Fruit fly (Drosophila melanogaster) whole organism, wandering third instar larva: Measurements from ENCODE around the gene Shab.

Source experiments
- Abd-B ChIP-seq: fragments of >200 bp; optimal IDR thresholded peaks from 2 replicates; lab custom pipeline; 2017; ENCODE audit warnings: missing biosample characterization, missing genetic modification characterization
- CG32264 ChIP-seq: fragments of 200-800 bp; sonication (Bioruptor generic); optimal IDR thresholded peaks from 2 replicates; lab custom pipeline; 2016; ENCODE audit warnings: missing biosample characterization, missing genetic modification characterization
- CG9705 ChIP-seq: fragments of 200-800 bp; sonication (Bioruptor generic); optimal IDR thresholded peaks from 2 replicates; lab custom pipeline; 2018; ENCODE audit warnings: missing biosample characterization, mild to moderate bottlenecking, missing genetic modification characterization
- Dfd ChIP-seq: fragments of >200 bp; optimal IDR thresholded peaks from 2 replicates; lab custom pipeline; 2017; ENCODE audit warnings: missing biosample characterization, missing genetic modification characterization
- GATAd ChIP-seq: sonication (Bioruptor generic); optimal IDR thresholded peaks from 2 replicates; lab custom pipeline; 2016; ENCODE audit warnings: missing biosample characterization, missing genetic modification characterization
- HLH106 ChIP-seq: fragments of 200-800 bp; optimal IDR thresholded peaks from 3 replicates; lab custom pipeline; 2019; ENCODE audit warnings: missing biosample characterization, mild to moderate bottlenecking, missing genetic modification characterization, moderate library complexity
- Hr78 ChIP-seq: fragments of >200 bp; optimal IDR thresholded peaks from 2 replicates; lab custom pipeline; 2017; ENCODE audit warnings: missing biosample characterization, missing genetic modification characterization
- Jra ChIP-seq: sonication (Bioruptor generic); optimal IDR thresholded peaks from 2 replicates; lab custom pipeline; 2016; ENCODE audit warnings: missing biosample characterization, missing genetic modification characterization
- Mio ChIP-seq: sonication (Bioruptor generic); optimal IDR thresholded peaks from 2 replicates; lab custom pipeline; 2016; ENCODE audit warnings: missing biosample characterization, missing genetic modification characterization
- N ChIP-seq: fragments of >200 bp; optimal IDR thresholded peaks from 2 replicates; lab custom pipeline; 2018; ENCODE audit warnings: missing biosample characterization, missing external identifiers, missing genetic modification characterization
- Rel ChIP-seq, 2 experiments: fragments of 200-800 bp; sonication (Bioruptor generic) in 1 of 2; optimal IDR thresholded peaks; 2 replicates in 1 of 2; 3 replicates in 1 of 2; lab custom pipeline; 2016 to 2019; ENCODE audit warnings: mild to moderate bottlenecking in 2 of 2, missing biosample characterization in 2 of 2, missing genetic modification characterization in 2 of 2, moderate library complexity in 1 of 2
- Sp1 ChIP-seq: fragments of 200-800 bp; sonication (Bioruptor generic); optimal IDR thresholded peaks from 3 replicates; lab custom pipeline; 2019; ENCODE audit warnings: missing biosample characterization, mild to moderate bottlenecking, missing genetic modification characterization, moderate library complexity
- Vsx2 ChIP-seq: fragments of 200-300, 225-300 bp; sonication (Bioruptor generic); optimal IDR thresholded peaks from 2 replicates; lab custom pipeline; 2018; ENCODE audit warnings: missing biosample characterization, missing genetic modification characterization; ENCODE audit not compliant: partially characterized antibody
- br ChIP-seq: fragments of 200-800 bp; sonication (Bioruptor generic); optimal IDR thresholded peaks from 2 replicates; lab custom pipeline; 2016; ENCODE audit warnings: missing biosample characterization, missing genetic modification characterization
- brk ChIP-seq: fragments of 200-800 bp; sonication (Bioruptor generic); optimal IDR thresholded peaks from 2 replicates; lab custom pipeline; 2016; ENCODE audit warnings: missing biosample characterization, mild to moderate bottlenecking, missing genetic modification characterization
- dl ChIP-seq, 2 experiments: fragments of 175-275, 200-275 bp in 1 of 2; fragments of 200-275 bp in 1 of 2; sonication (Bioruptor generic); optimal IDR thresholded peaks; lab custom pipeline; 2018; ENCODE audit warnings: mild to moderate bottlenecking in 2 of 2, missing biosample characterization in 2 of 2, missing genetic modification characterization in 2 of 2, moderate library complexity in 2 of 2; ENCODE audit not compliant: partially characterized antibody in 2 of 2, insufficient read depth in 1 of 2
- dmrt93B ChIP-seq: fragments of 200-800 bp; sonication (Bioruptor generic); optimal IDR thresholded peaks from 2 replicates; lab custom pipeline; 2018; ENCODE audit warnings: missing biosample characterization, mild to moderate bottlenecking, missing genetic modification characterization
- ey ChIP-seq: fragments of 200-800 bp; sonication (Bioruptor generic); optimal IDR thresholded peaks from 2 replicates; lab custom pipeline; 2016; ENCODE audit warnings: missing biosample characterization, missing genetic modification characterization
- foxo ChIP-seq, 2 experiments: fragments of 200-800 bp; sonication (Bioruptor generic); optimal IDR thresholded peaks; 2 replicates in 1 of 2; 3 replicates in 1 of 2; lab custom pipeline; 2016 to 2017; ENCODE audit warnings: missing biosample characterization in 2 of 2, missing genetic modification characterization in 2 of 2
- fru ChIP-seq: fragments of 200-800 bp; sonication (Bioruptor generic); optimal IDR thresholded peaks from 3 replicates; lab custom pipeline; 2016; ENCODE audit warnings: missing biosample characterization, mild to moderate bottlenecking, missing genetic modification characterization
- h ChIP-seq: fragments of 200-800 bp; sonication (Bioruptor generic); optimal IDR thresholded peaks from 3 replicates; lab custom pipeline; 2016; ENCODE audit warnings: missing biosample characterization, mild to moderate bottlenecking, missing genetic modification characterization
- jim ChIP-seq: fragments of 175-275, 200-325 bp; sonication (Bioruptor generic); optimal IDR thresholded peaks from 2 replicates; lab custom pipeline; 2016; ENCODE audit warnings: missing biosample characterization, mild to moderate bottlenecking, missing genetic modification characterization
- pan ChIP-seq: fragments of >200 bp; optimal IDR thresholded peaks from 2 replicates; lab custom pipeline; 2017
- psq ChIP-seq: fragments of 200-800 bp; sonication (Bioruptor generic); optimal IDR thresholded peaks from 3 replicates; lab custom pipeline; 2017; ENCODE audit warnings: missing biosample characterization, mild to moderate bottlenecking, missing genetic modification characterization, moderate library complexity
- rgr ChIP-seq: fragments of 200-800 bp; sonication (Bioruptor generic); optimal IDR thresholded peaks from 3 replicates; lab custom pipeline; 2016; ENCODE audit warnings: missing biosample characterization, mild to moderate bottlenecking, missing genetic modification characterization
- sage ChIP-seq: fragments of 200-800 bp; sonication (Bioruptor generic); optimal IDR thresholded peaks from 2 replicates; lab custom pipeline; 2016; ENCODE audit warnings: missing biosample characterization, mild to moderate bottlenecking, missing genetic modification characterization
- sv ChIP-seq: fragments of 200-800 bp; sonication (Bioruptor generic); optimal IDR thresholded peaks from 3 replicates; lab custom pipeline; 2016; ENCODE audit warnings: missing biosample characterization, missing genetic modification characterization
- usp ChIP-seq: fragments of >200 bp; optimal IDR thresholded peaks from 2 replicates; lab custom pipeline; 2017; ENCODE audit warnings: missing biosample characterization, missing genetic modification characterization
- woc ChIP-seq: sonication (Bioruptor generic); optimal IDR thresholded peaks from 2 replicates; lab custom pipeline; 2016; ENCODE audit warnings: missing biosample characterization, mild to moderate bottlenecking, missing genetic modification characterization

The Shab gene

DNA sequence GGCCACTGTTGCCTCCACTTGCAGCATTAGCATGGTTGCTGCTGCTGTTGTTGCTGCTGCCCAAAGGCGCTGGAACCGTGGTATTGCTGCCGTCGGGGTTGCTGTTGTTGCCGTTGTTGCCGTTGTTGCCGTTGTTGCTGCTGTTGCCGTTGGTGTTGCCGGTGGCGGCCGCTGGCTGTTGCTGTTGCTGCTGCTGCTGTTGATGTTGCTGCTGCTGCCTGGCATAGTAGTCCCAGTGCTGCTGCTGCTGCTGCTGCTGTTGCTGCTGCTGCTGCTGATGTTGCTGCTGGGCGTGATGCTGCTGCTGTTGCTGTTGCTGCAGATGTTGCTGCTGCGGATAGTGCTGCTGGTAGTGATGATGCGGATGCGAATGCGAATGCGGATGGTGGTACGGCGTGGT is 23.7 kb upstream of the Shab start:
- TF ChIP-seq Hr78 (GFP tag; lab: Kevin White, UChicago) (no peak), Dfd (GFP tag; lab: Kevin White, UChicago) (peak; percentile 96), sv (GFP tag; lab: Kevin White, UChicago) (no peak), woc (GFP tag; lab: Kevin White, UChicago) (no peak)

DNA sequence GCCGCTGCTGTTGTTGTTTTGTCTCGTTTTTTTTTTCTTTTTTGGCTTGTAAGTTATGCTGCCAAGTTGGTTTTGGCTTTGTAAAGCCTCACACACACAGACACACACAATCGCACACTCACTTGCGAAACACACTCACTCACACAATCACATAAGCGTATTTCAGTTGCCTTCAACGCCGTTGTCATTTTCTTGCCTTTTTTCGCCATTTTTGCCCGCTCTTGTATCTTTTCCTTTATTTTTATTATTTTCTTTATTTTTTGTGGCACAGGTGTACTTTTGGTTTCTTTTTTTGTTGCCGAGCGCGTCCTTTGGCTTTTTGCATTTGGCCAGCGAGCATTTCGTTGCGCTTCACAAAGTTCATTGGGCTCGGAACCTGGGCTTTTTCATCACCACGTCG is 21.8 kb upstream of the Shab start:
- TF ChIP-seq jim (no peak), Sp1 (GFP tag; lab: Kevin White, UChicago) (peak; percentile 67), pan (lab: Kevin White, UChicago) (no peak), Hr78 (GFP tag; lab: Kevin White, UChicago) (no peak), Rel (GFP tag; optimal IDR thresholded peaks at IDR 0.05; lab: Kevin White, UChicago) (peak; percentile 73), Rel (tag; optimal IDR thresholded peaks at IDR 0.05; lab: Kevin White, UChicago) (no peak), psq (peak; percentile 5), Dfd (GFP tag; lab: Kevin White, UChicago) (no peak), HLH106 (peak; percentile 16), sage (GFP tag; lab: Kevin White, UChicago) (peak; percentile 10)

DNA sequence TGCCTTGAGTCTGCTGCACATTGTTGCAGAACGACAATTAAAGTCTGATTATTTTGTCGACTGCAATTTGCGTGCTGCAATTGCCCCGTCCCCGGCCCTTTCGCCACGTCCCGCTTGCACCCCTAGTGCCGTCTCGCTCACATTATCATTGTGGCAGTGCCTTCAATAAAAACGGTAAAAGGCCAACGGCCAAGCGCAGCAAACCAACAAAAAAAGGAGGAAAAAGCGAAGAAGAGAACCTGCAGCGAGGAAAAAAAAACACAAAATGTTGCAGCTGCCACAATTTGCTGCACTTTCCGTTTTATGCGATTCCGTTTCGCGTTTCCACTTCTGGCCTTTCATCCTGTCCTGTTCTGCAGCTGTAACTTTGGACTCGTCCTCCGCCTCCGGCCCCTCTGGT is 20.8 kb upstream of the Shab start:
- TF ChIP-seq Rel (GFP tag; optimal IDR thresholded peaks at IDR 0.05; lab: Kevin White, UChicago) (peak; percentile 23), Rel (tag; optimal IDR thresholded peaks at IDR 0.05; lab: Kevin White, UChicago) (no peak), Jra (no peak), psq (peak; percentile 66)
- TF ChIP-seq, all 38 proteins: peak for 2

DNA sequence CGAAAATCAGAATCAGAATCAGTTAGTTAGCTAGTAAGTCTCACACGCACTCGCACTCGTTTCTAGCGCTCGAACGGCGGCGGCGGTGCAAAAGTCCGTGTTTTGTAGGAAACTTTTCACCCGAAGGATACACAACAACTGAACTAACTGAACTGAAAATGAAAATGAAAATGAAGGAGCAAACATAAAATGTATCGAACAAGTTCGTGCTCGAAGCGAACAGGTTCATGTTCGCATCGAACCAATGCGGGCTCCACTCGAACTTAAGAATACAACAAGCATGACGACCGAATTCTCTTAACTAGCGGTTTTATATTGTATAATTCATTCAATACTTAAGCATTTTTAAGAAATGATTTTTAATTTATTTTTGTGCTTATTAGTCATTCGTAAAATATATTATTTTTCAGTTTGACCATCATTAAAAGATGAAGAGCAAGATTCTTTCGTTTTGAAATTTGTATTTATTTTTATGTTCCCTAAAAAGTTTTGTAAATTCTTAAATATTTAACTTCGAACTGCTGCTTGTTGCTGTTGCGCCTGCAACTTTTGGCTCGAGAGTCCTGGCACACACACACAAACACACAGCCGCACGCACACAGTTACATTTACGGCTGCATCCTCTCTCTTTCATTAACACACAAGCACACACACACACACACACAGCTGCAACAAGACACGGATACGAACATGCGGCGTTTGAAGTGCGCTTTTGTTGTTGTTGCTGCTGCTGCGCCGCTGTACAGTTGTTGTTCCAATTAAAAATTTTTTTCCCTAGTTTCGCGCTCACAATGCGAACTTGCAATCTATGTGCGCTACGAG is 15.6 kb upstream of the Shab start, which contains the start of gene Tet:
Tet (minus strand) TSS at position 154 of the 822 bp plus-strand sequence.
- TF ChIP-seq brk (GFP tag; lab: Kevin White, UChicago) (no peak), Dfd (GFP tag; lab: Kevin White, UChicago) (peak; percentile 27)
- TF ChIP-seq, all 38 proteins: peak for 1

DNA sequence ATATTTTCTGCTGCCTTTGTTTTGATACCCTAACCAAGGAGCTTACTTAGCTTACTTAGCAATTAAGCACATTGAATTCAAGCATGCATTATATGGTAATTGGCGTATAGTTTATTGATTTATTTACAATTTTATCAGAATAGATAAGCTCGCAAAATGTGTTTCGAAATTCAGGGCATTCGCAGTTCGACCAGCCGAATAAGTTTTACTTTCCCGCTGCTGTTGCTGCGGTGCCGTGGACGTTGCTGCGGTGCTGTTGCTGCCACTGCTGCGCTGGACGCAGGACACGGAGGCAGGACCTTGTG is 15.0 kb upstream of the Shab start:
- TF ChIP-seq br (GFP tag; lab: Kevin White, UChicago) (no peak), N (GFP tag; lab: Kevin White, UChicago) (no peak), dmrt93B (GFP tag; lab: Kevin White, UChicago) (peak; percentile 32), fru (peak; percentile 67), pan (lab: Kevin White, UChicago) (no peak), foxo (GFP tag; optimal IDR thresholded peaks at IDR 0.05; lab: Kevin White, UChicago) (peak in 1 of 2 experiments; percentile 64), ey (GFP tag; lab: Kevin White, UChicago) (no peak), h (GFP tag; lab: Kevin White, UChicago) (peak; percentile 73), sage (GFP tag; lab: Kevin White, UChicago) (no peak), Vsx2 (GFP tag; lab: Kevin White, UChicago) (no peak), HLH106 (peak; percentile 69), woc (GFP tag; lab: Kevin White, UChicago) (peak; percentile 47)

DNA sequence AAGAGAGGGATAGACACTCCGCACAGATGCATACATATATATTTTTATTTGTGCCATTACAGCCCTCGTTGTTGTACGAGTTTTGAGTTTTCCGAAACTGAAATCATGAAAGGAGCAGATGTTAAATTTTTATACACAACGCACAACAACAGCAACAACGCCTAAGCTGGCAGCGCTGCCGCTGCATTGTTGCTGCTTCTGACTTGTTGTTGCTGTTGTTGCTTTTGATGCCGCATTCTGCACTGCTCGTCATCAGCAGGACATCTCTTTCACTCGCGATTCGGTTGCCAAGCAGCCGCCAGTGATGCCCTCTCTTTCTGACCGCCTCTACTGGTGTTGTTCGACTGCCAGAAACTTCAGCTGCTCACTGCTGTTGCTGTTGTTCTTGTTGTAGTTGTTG is 13.2 kb upstream of the Shab start:
- no peak for TF ChIP-seq foxo (GFP tag; optimal IDR thresholded peaks at IDR 0.05; lab: Kevin White, UChicago)
- TF ChIP-seq CG32264: no peak
- no peak for TF ChIP-seq brk (GFP tag; lab: Kevin White, UChicago)
- TF ChIP-seq CG9705 (GFP tag; lab: Kevin White, UChicago): no peak
- no peak for TF ChIP-seq ey (GFP tag; lab: Kevin White, UChicago)
- TF ChIP-seq Mio (GFP tag; lab: Kevin White, UChicago): no peak
- no peak for TF ChIP-seq sv (GFP tag; lab: Kevin White, UChicago)
- TF ChIP-seq jim: no peak
- no peak for TF ChIP-seq br (GFP tag; lab: Kevin White, UChicago)
- TF ChIP-seq Vsx2 (GFP tag; lab: Kevin White, UChicago): no peak
- TF ChIP-seq fru: no peak
- TF ChIP-seq Dfd (GFP tag; lab: Kevin White, UChicago): no peak
- no peak for TF ChIP-seq usp
- TF ChIP-seq GATAd (GFP tag; lab: Kevin White, UChicago): no peak
- TF ChIP-seq dl (GFP tag; optimal IDR thresholded peaks at IDR 0.05; lab: Kevin White, UChicago; ENCODE audit: insufficient read depth in 1 of 2, partially characterized antibody in 2 of 2): no peak
- no peak for TF ChIP-seq rgr (GFP tag; lab: Kevin White, UChicago)
- TF ChIP-seq Hr78 (GFP tag; lab: Kevin White, UChicago): no peak
- no peak for TF ChIP-seq N (GFP tag; lab: Kevin White, UChicago)
- no peak for TF ChIP-seq Abd-B (GFP tag; lab: Kevin White, UChicago)
- no peak for TF ChIP-seq psq
